Worm (Caenorhabditis elegans) whole organism, early embryonic: ENCODE data around the gene nlf-1.
A peak's percentile ranks its signal among the peaks of the same experiment; 100 is the strongest.

Experiments
- B0310.2 ChIP-seq: sonication (generic microtip); optimal IDR thresholded peaks from 2 replicates; lab custom pipeline; 2016; ENCODE audit warnings: mild to moderate bottlenecking, missing genetic modification characterization, missing compliant biosample characterization
- F13C5.2 ChIP-seq: sonication (generic microtip); optimal IDR thresholded peaks from 2 replicates; lab custom pipeline; 2017; ENCODE audit warnings: mild to moderate bottlenecking, missing genetic modification characterization, inconsistent platforms, missing compliant biosample characterization
- aly-1 ChIP-seq: sonication (generic microtip); optimal IDR thresholded peaks from 2 replicates; lab custom pipeline; 2016; ENCODE audit warnings: missing genetic modification characterization, missing compliant biosample characterization
- ama-1 ChIP-seq: fragments of 150-350 bp; optimal IDR thresholded peaks from 2 replicates; lab custom pipeline; 2014
- ceh-13 ChIP-seq: fragments of 200-800 bp; sonication (Bioruptor generic); optimal IDR thresholded peaks from 2 replicates; lab custom pipeline; 2018; ENCODE audit warnings: mild to moderate bottlenecking, missing genetic modification characterization, missing compliant biosample characterization
- ceh-36 ChIP-seq: sonication (generic microtip); optimal IDR thresholded peaks from 2 replicates; lab custom pipeline; 2016; ENCODE audit warnings: missing genetic modification characterization, inconsistent platforms, missing compliant biosample characterization
- ets-7 ChIP-seq: sonication (generic microtip); optimal IDR thresholded peaks from 2 replicates; lab custom pipeline; 2016; ENCODE audit warnings: missing genotype, missing genetic modification characterization, missing compliant biosample characterization
- flt-1 ChIP-seq: fragments of 200-800 bp; sonication (Bioruptor generic); IDR thresholded peaks from 2 replicates; pipeline ENCODE4 v1.3.6; 2022; ENCODE audit warnings: missing genetic modification characterization, missing compliant biosample characterization
- hmbx-1 ChIP-seq: sonication (generic microtip); optimal IDR thresholded peaks from 2 replicates; lab custom pipeline; 2016; ENCODE audit warnings: mild to moderate bottlenecking, missing genetic modification characterization, missing compliant biosample characterization
- hmg-4 ChIP-seq: fragments of 200-800 bp; sonication (Bioruptor generic); optimal IDR thresholded peaks from 2 replicates; lab custom pipeline; 2018; ENCODE audit warnings: mild to moderate bottlenecking, missing genetic modification characterization, missing compliant biosample characterization
- hnd-1 ChIP-seq: sonication (generic microtip); optimal IDR thresholded peaks from 2 replicates; lab custom pipeline; 2016; ENCODE audit warnings: missing genetic modification characterization, missing compliant biosample characterization
- pes-1 ChIP-seq: fragments of 200-800 bp; sonication (Bioruptor generic); IDR thresholded peaks from 2 replicates; pipeline ENCODE4 v1.3.6; 2022; ENCODE audit warnings: missing genetic modification reagents, missing genetic modification characterization, missing compliant biosample characterization
- scrt-1 ChIP-seq: fragments of 200-800 bp; sonication (Bioruptor generic); IDR thresholded peaks from 2 replicates; pipeline ENCODE4 v1.3.6; 2022; ENCODE audit warnings: missing genetic modification characterization, missing compliant biosample characterization
- sea-1 ChIP-seq: fragments of 200-800 bp; sonication (Bioruptor generic); conservative IDR thresholded peaks from 2 replicates; pipeline ENCODE4 v1.3.6; 2022; ENCODE audit warnings: missing genetic modification characterization, missing compliant biosample characterization
- tbx-11 ChIP-seq: fragments of 200-800 bp; sonication (Bioruptor generic); IDR thresholded peaks from 2 replicates; pipeline ENCODE4 v1.3.6; 2022; ENCODE audit warnings: missing genetic modification characterization, missing compliant biosample characterization
- tbx-37 ChIP-seq: fragments of 200-800 bp; sonication (Bioruptor generic); conservative IDR thresholded peaks from 2 replicates; pipeline ENCODE4 v1.3.6; 2022; ENCODE audit warnings: missing genetic modification reagents, missing genetic modification characterization, missing compliant biosample characterization
- tra-4 ChIP-seq: sonication (generic microtip); optimal IDR thresholded peaks from 2 replicates; lab custom pipeline; 2017; ENCODE audit warnings: missing genetic modification characterization, missing compliant biosample characterization

Gene nlf-1

DNA sequence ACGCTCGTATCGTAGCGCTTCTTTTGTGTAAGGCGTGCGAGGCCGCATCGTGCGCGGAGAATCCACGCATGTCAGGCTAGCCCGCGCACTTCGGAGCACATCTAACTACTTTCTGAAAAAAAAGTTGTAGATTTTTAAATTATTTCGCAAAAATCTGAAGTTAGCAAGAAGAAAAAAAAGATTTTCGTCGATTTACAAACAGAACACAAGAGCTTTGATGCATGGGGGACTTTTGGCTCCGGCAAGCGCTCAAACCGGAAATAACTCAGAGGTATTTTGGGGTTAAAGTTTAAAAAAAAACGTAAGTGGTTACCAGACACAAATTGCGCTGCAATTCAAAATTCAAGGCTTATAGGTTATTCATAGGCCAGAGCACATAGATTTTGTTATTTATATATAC lies at the start of gene nlf-1, which contains the start of gene F55A4.13:
TSS of gene nlf-1 (minus strand) at position 112 of the 400 bp plus-strand sequence.
TSS of gene F55A4.13 (minus strand) at position 101 of the 400 bp plus-strand sequence.
- TF ChIP-seq B0310.2 (tag; lab: Kevin White, UChicago) (no peak), flt-1 (GFP tag; lab: Robert Waterston, UW) (no peak), tbx-11 (GFP tag; lab: Robert Waterston, UW) (no peak), tbx-37 (GFP tag; lab: Robert Waterston, UW) (no peak), hmg-4 (no peak), ama-1 (lab: Kevin White, UChicago) (no peak), hmbx-1 (tag; lab: Kevin White, UChicago) (no peak), ets-7 (no peak), scrt-1 (GFP tag; lab: Robert Waterston, UW) (no peak), sea-1 (GFP tag; lab: Robert Waterston, UW) (no peak), tra-4 (no peak), ceh-13 (no peak), ceh-36 (no peak), hnd-1 (tag; lab: Kevin White, UChicago) (no peak), pes-1 (no peak), F13C5.2 (tag; lab: Kevin White, UChicago) (no peak)

DNA sequence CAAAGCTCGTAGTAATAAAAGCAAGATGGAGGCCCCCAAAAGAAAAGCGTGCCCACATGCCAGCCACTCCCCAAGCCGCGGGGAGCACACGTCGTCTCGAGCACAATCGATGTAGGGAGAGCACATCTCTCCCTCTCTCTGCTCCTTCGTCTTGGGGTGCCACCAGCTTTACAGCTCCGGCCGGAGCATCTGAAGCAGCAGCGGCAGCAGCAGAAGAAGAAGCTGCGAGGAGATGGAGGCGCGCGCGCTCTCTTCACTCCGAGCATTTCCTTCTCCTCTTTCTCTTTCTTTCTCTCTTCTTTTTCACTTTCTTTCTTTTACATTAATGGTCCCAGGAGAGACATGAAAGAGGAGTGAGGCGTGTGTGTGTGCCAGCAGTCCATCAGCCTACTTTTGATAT lies 46.7 kb upstream of the nlf-1 start:
- TF ChIP-seq tbx-11 (GFP tag; lab: Robert Waterston, UW) (no peak), sea-1 (GFP tag; lab: Robert Waterston, UW) (no peak), ceh-36 (no peak), B0310.2 (tag; lab: Kevin White, UChicago) (no peak), tra-4 (no peak), flt-1 (GFP tag; lab: Robert Waterston, UW) (no peak), F13C5.2 (tag; lab: Kevin White, UChicago) (peak; percentile 45), scrt-1 (GFP tag; lab: Robert Waterston, UW) (no peak), hmg-4 (peak; percentile 40), ama-1 (lab: Kevin White, UChicago) (no peak)

DNA sequence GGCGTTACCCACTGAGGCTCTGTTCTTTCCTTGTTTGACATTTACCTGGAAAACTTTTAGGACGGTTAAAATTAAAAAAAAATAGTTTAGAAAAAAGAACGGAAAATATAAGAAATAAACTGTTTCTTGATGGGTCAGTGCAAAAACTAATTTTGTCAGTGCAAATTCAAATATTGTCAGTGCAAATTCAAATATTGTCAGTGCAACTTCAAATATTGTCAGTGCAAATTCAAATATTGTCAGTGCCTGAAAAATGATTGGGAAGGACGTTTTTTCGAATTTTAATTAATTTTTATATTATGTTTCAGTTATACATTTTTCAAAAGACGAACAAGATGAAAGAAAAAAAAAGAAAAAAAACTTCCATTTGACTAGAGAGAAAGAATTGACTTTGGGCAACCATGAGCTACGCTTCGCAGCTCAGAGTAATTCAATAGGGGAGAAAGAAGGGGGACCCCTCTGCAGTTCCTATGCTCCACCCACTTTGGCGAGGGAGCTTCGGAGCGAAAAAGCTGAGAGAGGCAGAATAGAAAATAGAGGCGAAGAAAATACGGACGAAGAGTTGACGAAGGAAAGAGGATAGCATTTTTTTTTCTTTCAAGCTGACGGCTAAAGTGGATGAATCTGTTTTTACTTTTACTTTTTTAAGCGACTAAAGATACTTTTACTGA lies 45.2 kb upstream of the nlf-1 start, which contains the start of gene unc-1:
TSS of gene unc-1 (minus strand) at position 51 of the 671 bp plus-strand sequence.
- TF ChIP-seq scrt-1 (GFP tag; lab: Robert Waterston, UW) (0 out of 2 replicates have a peak, but pooled peaks have one; percentile 20), sea-1 (GFP tag; lab: Robert Waterston, UW) (no peak)

DNA sequence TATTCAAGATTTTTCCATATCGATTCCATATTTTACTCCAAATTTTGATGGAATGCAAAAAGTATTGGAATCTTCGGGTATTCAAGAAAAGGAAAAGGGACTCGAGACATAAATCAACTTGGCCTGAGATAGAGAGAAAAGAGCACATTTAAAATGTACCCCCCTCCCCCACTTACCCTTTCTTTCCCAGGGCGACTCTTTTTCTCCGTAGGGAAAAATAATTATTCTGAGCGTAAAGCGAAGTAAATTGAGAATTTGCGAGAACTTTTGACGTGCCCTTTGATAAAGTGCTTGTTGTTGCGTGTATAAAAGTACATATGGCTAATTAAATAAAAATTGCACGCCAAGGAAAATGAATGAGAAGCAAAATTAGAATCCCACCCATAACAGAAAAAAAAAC lies 43.3 kb upstream of the nlf-1 start:
- TF ChIP-seq pes-1 (no peak), flt-1 (GFP tag; lab: Robert Waterston, UW) (no peak), ama-1 (lab: Kevin White, UChicago) (no peak), scrt-1 (GFP tag; lab: Robert Waterston, UW) (no peak), hmbx-1 (tag; lab: Kevin White, UChicago) (no peak), tbx-11 (GFP tag; lab: Robert Waterston, UW) (no peak), ceh-13 (no peak), aly-1 (no peak), ets-7 (no peak), tbx-37 (GFP tag; lab: Robert Waterston, UW) (no peak), sea-1 (GFP tag; lab: Robert Waterston, UW) (no peak)

DNA sequence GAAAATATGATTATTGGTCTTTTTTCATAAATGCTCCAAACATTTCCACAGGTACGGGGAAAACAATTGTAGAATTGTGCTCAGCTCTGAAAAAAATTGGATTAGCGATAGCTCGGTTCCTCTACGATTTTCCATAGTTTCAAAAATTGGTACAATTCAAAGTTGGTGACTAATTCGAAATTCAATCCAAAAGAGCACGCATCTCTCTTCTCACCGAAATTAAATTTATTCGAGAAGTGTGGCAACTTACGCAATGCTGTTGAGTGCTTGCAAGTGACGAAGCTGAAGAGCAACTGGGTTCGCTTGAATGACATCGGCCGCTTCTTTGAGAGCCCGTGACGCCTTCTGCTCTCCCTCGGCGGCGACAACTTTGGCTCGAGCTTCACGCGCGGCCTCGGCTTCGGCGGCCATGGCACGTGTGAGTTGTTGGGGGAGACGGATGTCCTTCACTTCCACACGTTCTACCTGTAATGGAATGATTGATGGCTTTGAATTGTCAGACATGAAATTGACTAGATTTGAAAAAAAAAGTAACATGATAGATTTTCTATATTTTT lies 40.5 kb upstream of the nlf-1 start:
- TF ChIP-seq ets-7 (no peak), ceh-13 (no peak), ama-1 (lab: Kevin White, UChicago) (no peak), tbx-11 (GFP tag; lab: Robert Waterston, UW) (no peak), hmg-4 (no peak), sea-1 (GFP tag; lab: Robert Waterston, UW) (no peak), aly-1 (no peak), hnd-1 (tag; lab: Kevin White, UChicago) (no peak)

DNA sequence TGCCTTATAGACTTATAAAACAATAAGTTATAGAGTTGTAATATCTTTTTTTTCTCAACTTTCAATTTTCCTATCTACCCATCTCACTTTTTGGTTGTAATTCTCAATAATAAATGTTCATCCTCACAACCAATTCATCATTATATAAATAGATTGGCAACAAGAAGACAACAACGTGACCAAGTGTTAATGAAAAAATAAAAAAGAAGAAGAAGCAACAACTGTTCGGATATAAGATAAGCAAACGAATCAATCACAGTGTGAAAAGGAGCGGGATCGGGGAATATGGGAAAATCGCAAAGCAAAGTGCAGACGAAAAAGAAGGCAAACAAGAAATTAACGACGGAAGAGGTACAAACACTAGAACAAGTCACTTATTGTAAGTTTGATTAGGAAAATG lies 36.6 kb upstream of the nlf-1 start, which contains the start of gene ncs-3:
TSS of gene ncs-3 (plus strand) at position 153 of the 400 bp plus-strand sequence.
- TF ChIP-seq aly-1, result no peak
- no peak for TF ChIP-seq scrt-1 (GFP tag; lab: Robert Waterston, UW)
- TF ChIP-seq hmbx-1 (tag; lab: Kevin White, UChicago), result no peak
- TF ChIP-seq tbx-11 (GFP tag; lab: Robert Waterston, UW), result no peak
- TF ChIP-seq ets-7, result no peak
- TF ChIP-seq B0310.2 (tag; lab: Kevin White, UChicago), result no peak
- no peak for TF ChIP-seq ceh-36
- TF ChIP-seq pes-1, result no peak
- TF ChIP-seq hmg-4, result no peak
- no peak for TF ChIP-seq ama-1 (lab: Kevin White, UChicago)
- TF ChIP-seq hnd-1 (tag; lab: Kevin White, UChicago), result no peak
- no peak for TF ChIP-seq F13C5.2 (tag; lab: Kevin White, UChicago)
- TF ChIP-seq tbx-37 (GFP tag; lab: Robert Waterston, UW), result no peak
- no peak for TF ChIP-seq tra-4

DNA sequence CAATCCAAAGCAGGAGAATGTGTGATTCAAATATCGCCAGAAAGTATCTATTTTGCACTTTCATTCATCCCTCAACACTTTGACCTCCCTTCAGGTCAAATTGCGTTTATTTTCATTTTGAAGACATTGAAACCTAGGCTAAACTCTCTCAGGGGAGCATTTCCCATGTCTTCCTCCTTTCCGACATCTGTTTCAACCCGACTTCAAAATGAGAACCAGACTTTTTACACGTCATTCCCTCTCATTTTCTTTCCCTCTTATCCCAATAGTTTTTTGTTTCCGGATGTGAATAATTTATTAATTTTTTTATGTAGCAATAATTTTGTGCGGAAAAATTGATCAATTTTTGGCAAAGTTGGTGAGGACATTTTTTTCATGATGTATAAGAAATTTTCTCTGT lies 35.6 kb upstream of the nlf-1 start:
- TF ChIP-seq hnd-1 (tag; lab: Kevin White, UChicago), result no peak
- no peak for TF ChIP-seq sea-1 (GFP tag; lab: Robert Waterston, UW)
- TF ChIP-seq tbx-37 (GFP tag; lab: Robert Waterston, UW), result no peak
- no peak for TF ChIP-seq ets-7
- TF ChIP-seq ama-1 (lab: Kevin White, UChicago), result no peak
- TF ChIP-seq F13C5.2 (tag; lab: Kevin White, UChicago), result no peak
- TF ChIP-seq tra-4, result no peak
- no peak for TF ChIP-seq tbx-11 (GFP tag; lab: Robert Waterston, UW)
- no peak for TF ChIP-seq scrt-1 (GFP tag; lab: Robert Waterston, UW)
- TF ChIP-seq flt-1 (GFP tag; lab: Robert Waterston, UW), result no peak
